Worm (Caenorhabditis elegans) whole organism, mixed stage, embryonic: ENCODE results near the gene daf-9.

ENCODE experiments used
- M03D4.4 ChIP-seq: sonication (generic microtip); optimal IDR thresholded peaks from 2 replicates; lab custom pipeline; 2017; ENCODE audit warnings: mild to moderate bottlenecking, missing genetic modification characterization, missing compliant biosample characterization
- bed-3 ChIP-seq: fragments of 200-800 bp; sonication (Bioruptor generic); optimal IDR thresholded peaks from 3 replicates; lab custom pipeline; 2018; ENCODE audit warnings: mild to moderate bottlenecking, missing genetic modification characterization, moderate library complexity, missing compliant biosample characterization
- ceh-39 ChIP-seq: fragments of 150-350 bp; optimal IDR thresholded peaks from 2 replicates; lab custom pipeline; 2014; ENCODE audit warnings: missing biosample characterization, missing genetic modification characterization
- ceh-43 ChIP-seq: fragments of 200-800 bp; sonication (Bioruptor generic); optimal IDR thresholded peaks from 2 replicates; lab custom pipeline; 2018; ENCODE audit warnings: mild to moderate bottlenecking, missing genetic modification characterization, moderate library complexity, missing compliant biosample characterization
- ceh-83 ChIP-seq: fragments of 200-800 bp; sonication (Bioruptor generic); optimal IDR thresholded peaks from 2 replicates; lab custom pipeline; 2018; ENCODE audit warnings: mild to moderate bottlenecking, missing genetic modification characterization, missing compliant biosample characterization
- ces-1 ChIP-seq: fragments of 150-350 bp; optimal IDR thresholded peaks from 2 replicates; lab custom pipeline; 2014; ENCODE audit warnings: missing biosample characterization, missing genetic modification reagents, missing genetic modification characterization
- cnd-1 ChIP-seq: fragments of 200-800 bp; sonication (Bioruptor generic); optimal IDR thresholded peaks from 2 replicates; lab custom pipeline; 2018; ENCODE audit warnings: mild to moderate bottlenecking, missing genetic modification characterization, missing compliant biosample characterization
- drap-1 ChIP-seq: fragments of 200-800 bp; sonication (Bioruptor generic); optimal IDR thresholded peaks from 3 replicates; lab custom pipeline; 2018; ENCODE audit warnings: mild to moderate bottlenecking, missing genetic modification characterization, missing compliant biosample characterization
- elt-1 ChIP-seq: sonication (generic microtip); optimal IDR thresholded peaks from 2 replicates; lab custom pipeline; 2017; ENCODE audit warnings: missing genetic modification characterization, mild to moderate bottlenecking, missing compliant biosample characterization, antibody characterized with exemption, moderate library complexity, borderline replicate concordance; ENCODE audit not compliant: insufficient read depth
- elt-3 ChIP-seq: fragments of 150-350 bp; optimal IDR thresholded peaks from 2 replicates; lab custom pipeline; 2014; ENCODE audit warnings: missing biosample characterization, missing genetic modification characterization
- flh-1 ChIP-seq: fragments of 200-800 bp; sonication (Bioruptor generic); optimal IDR thresholded peaks from 2 replicates; lab custom pipeline; 2018; ENCODE audit warnings: mild to moderate bottlenecking, missing genetic modification characterization, moderate library complexity, missing compliant biosample characterization
- hlh-1 ChIP-seq: fragments of 150-350 bp; optimal IDR thresholded peaks from 2 replicates; lab custom pipeline; 2014; ENCODE audit warnings: missing biosample characterization, missing genetic modification reagents, missing genetic modification characterization
- lin-13 ChIP-seq: fragments of 150-350 bp; optimal IDR thresholded peaks from 2 replicates; lab custom pipeline; 2014; ENCODE audit warnings: missing biosample characterization, missing genetic modification characterization
- lin-32 ChIP-seq: fragments of 200-800 bp; sonication (Bioruptor generic); optimal IDR thresholded peaks from 2 replicates; lab custom pipeline; 2018; ENCODE audit warnings: mild to moderate bottlenecking, missing genetic modification characterization, missing compliant biosample characterization
- lsy-2 ChIP-seq: fragments of 150-350 bp; optimal IDR thresholded peaks from 2 replicates; lab custom pipeline; 2014; ENCODE audit warnings: missing biosample characterization, missing genetic modification characterization
- mab-5 ChIP-seq: fragments of 150-350 bp; optimal IDR thresholded peaks from 2 replicates; lab custom pipeline; 2014; ENCODE audit warnings: missing biosample characterization, missing genetic modification characterization
- mep-1 ChIP-seq: fragments of 150-350 bp; optimal IDR thresholded peaks from 2 replicates; lab custom pipeline; 2017; ENCODE audit warnings: missing biosample characterization, missing genetic modification reagents, missing genetic modification characterization, inconsistent platforms
- mls-2 ChIP-seq: sonication (generic microtip); optimal IDR thresholded peaks from 2 replicates; lab custom pipeline; 2016; ENCODE audit warnings: mild to moderate bottlenecking, missing genetic modification characterization, moderate library complexity, missing compliant biosample characterization
- nhr-2 ChIP-seq: fragments of 150-350 bp; optimal IDR thresholded peaks from 2 replicates; lab custom pipeline; 2014; ENCODE audit warnings: missing biosample characterization, missing genetic modification characterization
- nhr-28 ChIP-seq: fragments of 150-350 bp; optimal IDR thresholded peaks from 2 replicates; lab custom pipeline; 2014; ENCODE audit warnings: missing biosample characterization, missing genetic modification characterization
- nhr-76 ChIP-seq: sonication (generic microtip); optimal IDR thresholded peaks from 2 replicates; lab custom pipeline; 2017; ENCODE audit warnings: missing biosample characterization, missing genetic modification characterization
- pha-4 ChIP-seq: fragments of 150-350 bp; optimal IDR thresholded peaks from 2 replicates; lab custom pipeline; 2018; ENCODE audit warnings: missing biosample characterization, missing genetic modification reagents, missing genetic modification characterization
- sem-2 ChIP-seq: fragments of 200-800 bp; sonication (Bioruptor generic); optimal IDR thresholded peaks from 2 replicates; lab custom pipeline; 2018; ENCODE audit warnings: mild to moderate bottlenecking, missing genetic modification characterization, missing compliant biosample characterization
- snpc-4 ChIP-seq: fragments of 150-350 bp; optimal IDR thresholded peaks from 2 replicates; lab custom pipeline; 2014; ENCODE audit warnings: missing biosample characterization, missing genetic modification characterization
- sptf-1 ChIP-seq: sonication (generic microtip); optimal IDR thresholded peaks from 2 replicates; lab custom pipeline; 2017; ENCODE audit warnings: mild to moderate bottlenecking, missing genetic modification characterization, moderate library complexity, missing compliant biosample characterization
- unc-120 ChIP-seq: sonication (generic microtip); optimal IDR thresholded peaks from 2 replicates; lab custom pipeline; 2017; ENCODE audit warnings: missing genetic modification characterization, missing compliant biosample characterization; ENCODE audit not compliant: poor library complexity, severe bottlenecking
- unc-39 ChIP-seq: fragments of 150-350 bp; optimal IDR thresholded peaks from 2 replicates; lab custom pipeline; 2014; ENCODE audit warnings: missing biosample characterization, missing genetic modification characterization
- unc-62 ChIP-seq: fragments of 150-350 bp; optimal IDR thresholded peaks from 2 replicates; lab custom pipeline; 2014; ENCODE audit warnings: missing biosample characterization, missing genetic modification reagents, missing genetic modification characterization
- zip-8 ChIP-seq: fragments of 150-350 bp; optimal IDR thresholded peaks from 2 replicates; lab custom pipeline; 2014; ENCODE audit warnings: missing biosample characterization, missing genetic modification characterization
- ztf-11 ChIP-seq: fragments of 150-350 bp; optimal IDR thresholded peaks from 2 replicates; lab custom pipeline; 2014; ENCODE audit warnings: missing biosample characterization, missing genetic modification characterization

Gene daf-9

DNA sequence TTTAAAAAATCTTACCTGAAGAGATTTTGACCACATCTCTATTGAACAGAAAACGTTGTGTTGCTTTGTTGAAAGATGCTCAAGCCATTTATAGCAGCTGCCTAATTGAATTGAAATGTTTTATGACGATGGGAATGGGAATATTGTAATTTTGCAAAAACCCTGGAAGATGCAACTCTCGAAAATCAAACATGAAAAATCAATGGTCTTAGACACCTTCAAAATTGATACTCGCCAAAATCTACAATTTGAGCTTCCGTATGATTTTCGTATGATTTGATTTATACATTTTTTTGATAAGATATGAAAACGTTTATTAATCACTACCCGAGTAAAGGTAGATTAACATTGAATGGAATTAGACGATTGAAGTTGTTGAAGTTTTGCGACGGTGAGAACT, 11.7 kb downstream of the daf-9 start, which contains the start of gene C14F11.7:
TSS of gene C14F11.7 (minus strand) at position 101 of the 400 bp plus-strand sequence.
- TF ChIP-seq cnd-1 (tag; lab: Kevin White, UChicago): no peak
- TF ChIP-seq unc-62 (GFP tag; lab: Kevin White, UChicago): no peak
- TF ChIP-seq mls-2: no peak
- no peak for TF ChIP-seq bed-3
- no peak for TF ChIP-seq ceh-83 (GFP tag; lab: Kevin White, UChicago)
- TF ChIP-seq ceh-43 (GFP tag; lab: Kevin White, UChicago): no peak
- no peak for TF ChIP-seq ces-1 (GFP tag; lab: Kevin White, UChicago)
- TF ChIP-seq lsy-2: no peak
- no peak for TF ChIP-seq zip-8 (tag; lab: Kevin White, UChicago)
- no peak for TF ChIP-seq unc-120 (tag; lab: Kevin White, UChicago)
- TF ChIP-seq, all 35 proteins: peak for 0

DNA sequence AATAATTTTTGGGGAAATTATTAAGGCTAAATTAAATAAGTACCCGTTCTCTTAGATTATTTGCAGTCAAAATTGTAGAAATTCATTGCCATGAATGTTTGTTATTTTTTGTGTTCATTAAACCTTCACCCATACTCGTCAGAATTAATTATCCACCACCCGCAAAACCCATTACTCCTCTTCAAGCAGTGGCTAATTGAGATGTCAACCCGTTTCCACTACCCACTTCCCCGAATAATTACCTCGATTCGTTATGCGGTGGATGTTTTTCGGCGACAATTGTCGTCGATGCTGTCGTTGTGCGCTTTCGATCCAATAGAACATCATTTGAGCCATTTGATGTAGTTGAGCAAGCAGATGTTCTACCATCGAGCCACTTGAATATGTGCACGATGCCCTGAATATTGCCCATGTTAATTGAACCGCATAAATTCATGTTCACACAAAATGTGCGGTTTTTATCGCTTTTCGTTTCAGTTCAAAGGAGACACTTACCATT, 14.6 kb downstream of the daf-9 start:
- TF ChIP-seq unc-120 (tag; lab: Kevin White, UChicago): no peak
- TF ChIP-seq drap-1 (GFP tag; lab: Kevin White, UChicago): no peak
- peak; percentile 88 for TF ChIP-seq ces-1 (GFP tag; lab: Kevin White, UChicago)
- peak; percentile 55 for TF ChIP-seq ceh-43 (GFP tag; lab: Kevin White, UChicago)

DNA sequence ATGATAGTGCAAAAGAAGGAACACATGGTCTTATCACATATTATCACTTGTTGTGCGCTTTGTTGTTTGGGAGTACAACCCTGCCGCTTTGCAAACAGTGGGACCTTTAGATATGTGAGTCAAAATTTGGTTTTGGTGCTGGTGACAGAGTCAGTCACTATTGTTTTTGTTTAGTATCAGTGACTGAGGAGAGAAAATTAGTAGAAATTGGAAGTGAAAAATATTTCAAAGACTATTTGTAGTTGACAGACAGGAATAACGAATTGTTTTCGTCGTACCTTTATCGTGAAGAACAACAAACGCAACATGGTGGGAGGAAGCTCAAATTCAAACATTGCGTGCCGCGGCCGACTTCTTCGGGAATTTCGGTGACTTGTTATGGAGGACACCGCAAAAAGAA, 19.8 kb downstream of the daf-9 start, which contains the start of gene lrch-1:
TSS of gene lrch-1 (minus strand) at position 101 of the 400 bp plus-strand sequence.
- TF ChIP-seq unc-39 (tag; lab: Kevin White, UChicago) (no peak), lin-32 (GFP tag; lab: Kevin White, UChicago) (no peak), mab-5 (no peak), ceh-39 (tag; lab: Kevin White, UChicago) (no peak), ztf-11 (tag; lab: Kevin White, UChicago) (no peak), zip-8 (tag; lab: Kevin White, UChicago) (no peak), elt-3 (tag; lab: Kevin White, UChicago) (no peak), mls-2 (no peak), drap-1 (GFP tag; lab: Kevin White, UChicago) (no peak), ceh-43 (GFP tag; lab: Kevin White, UChicago) (no peak), snpc-4 (tag; lab: Kevin White, UChicago) (no peak), nhr-76 (no peak), sem-2 (GFP tag; lab: Kevin White, UChicago) (no peak), elt-1 (tag; lab: Kevin White, UChicago) (no peak)
- TF ChIP-seq, all 35 proteins: peak for 0

DNA sequence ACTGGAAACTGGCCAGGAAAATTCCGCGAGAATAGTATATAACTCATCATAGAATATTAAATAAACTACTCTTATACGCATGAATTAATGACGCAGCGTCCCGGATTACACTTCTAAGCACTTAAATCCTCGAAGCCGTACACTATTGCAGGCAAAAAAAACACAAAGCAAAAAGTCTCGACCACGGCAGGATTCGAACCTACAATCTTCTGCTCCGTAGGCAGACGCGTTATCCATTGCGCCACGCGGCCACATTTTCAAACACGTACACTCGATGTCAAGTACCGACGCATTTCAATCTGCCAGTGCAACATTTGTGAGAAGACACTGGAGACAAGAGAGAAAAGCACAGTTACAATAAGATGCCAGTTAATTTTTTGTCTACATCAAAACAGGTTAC, 23.2 kb downstream of the daf-9 start:
- TF ChIP-seq ceh-43 (GFP tag; lab: Kevin White, UChicago) (peak; percentile 20), sptf-1 (peak; percentile 82), mep-1 (peak; percentile 18), zip-8 (tag; lab: Kevin White, UChicago) (no peak), nhr-28 (tag; lab: Kevin White, UChicago) (no peak), bed-3 (peak; percentile 56), hlh-1 (tag; lab: Kevin White, UChicago) (peak; percentile 5), M03D4.4 (tag; lab: Kevin White, UChicago) (peak; percentile 55), pha-4 (tag; lab: Kevin White, UChicago) (no peak), ceh-83 (GFP tag; lab: Kevin White, UChicago) (peak; percentile 72), cnd-1 (tag; lab: Kevin White, UChicago) (peak; percentile 40), ces-1 (GFP tag; lab: Kevin White, UChicago) (peak; percentile 7), lin-32 (GFP tag; lab: Kevin White, UChicago) (peak; percentile 29), flh-1 (GFP tag; lab: Kevin White, UChicago) (no peak), unc-120 (tag; lab: Kevin White, UChicago) (peak; percentile 33), lin-13 (tag; lab: Kevin White, UChicago) (peak; percentile 21), snpc-4 (tag; lab: Kevin White, UChicago) (no peak), nhr-2 (no peak), mls-2 (peak; percentile 57), drap-1 (GFP tag; lab: Kevin White, UChicago) (peak; percentile 68)

ce11 chrX:6221097-6221496, 24.4 kb downstream of the daf-9 start:
- TF ChIP-seq mls-2: no peak
- no peak for TF ChIP-seq lin-13 (tag; lab: Kevin White, UChicago)
- TF ChIP-seq cnd-1 (tag; lab: Kevin White, UChicago): no peak
- TF ChIP-seq lin-32 (GFP tag; lab: Kevin White, UChicago): no peak
- TF ChIP-seq hlh-1 (tag; lab: Kevin White, UChicago): no peak
- TF ChIP-seq unc-62 (GFP tag; lab: Kevin White, UChicago): no peak
- TF ChIP-seq sem-2 (GFP tag; lab: Kevin White, UChicago): no peak
- no peak for TF ChIP-seq nhr-76
